Fruit fly (Drosophila melanogaster): ENCODE results near the gene CG5096.
A peak's percentile ranks its signal among the peaks of the same experiment; 100 is the strongest.

CG5096 gene

dm6 chr2L:10378631-10379030, 3.4 kb upstream of the CG5096 start:
- no peak for TF ChIP-seq CG9705 (GFP tag; optimal IDR thresholded peaks at IDR 0.05)
- no peak for TF ChIP-seq Dfd (GFP tag; optimal IDR thresholded peaks at IDR 0.05)
- no peak for TF ChIP-seq GATAd (GFP tag; optimal IDR thresholded peaks at IDR 0.05)
- TF ChIP-seq Hr83 (GFP tag; optimal IDR thresholded peaks at IDR 0.05; ENCODE audit: poor library complexity, severe bottlenecking): no peak

- TF ChIP-seq dmrt93B (GFP tag; optimal IDR thresholded peaks at IDR 0.05) (no peak), Rel (GFP tag; optimal IDR thresholded peaks at IDR 0.05) (no peak), Rel (tag; optimal IDR thresholded peaks at IDR 0.05) (peak; percentile 1)
Measured at dm6 chr2L:10379865-10380264, 2.2 kb upstream of the CG5096 start, which contains the start of gene gny. TSS of gene gny (plus strand) at chr2L:10380103.

dm6 chr2L:10386208-10386805, 4.2 kb downstream of the CG5096 start, which contains the start of the genes Cdk1 and mRpS7:
TSS of gene Cdk1 (minus strand) at chr2L:10386262.
TSS of gene mRpS7 (plus strand) at chr2L:10386662.
- TF ChIP-seq fru (GFP tag; optimal IDR thresholded peaks at IDR 0.05) (peak; percentile 49), sv (GFP tag; optimal IDR thresholded peaks at IDR 0.05) (peak; percentile 43), HLH106 (tag; optimal IDR thresholded peaks at IDR 0.05) (peak; percentile 59), usp (GFP tag; optimal IDR thresholded peaks at IDR 0.05) (no peak), brk (GFP tag; optimal IDR thresholded peaks at IDR 0.05) (peak; percentile 30), GATAd (GFP tag; optimal IDR thresholded peaks at IDR 0.05) (no peak), Jra (GFP tag; optimal IDR thresholded peaks at IDR 0.05) (peak; percentile 43), N (GFP tag; optimal IDR thresholded peaks at IDR 0.05) (no peak), Vsx2 (GFP tag; optimal IDR thresholded peaks at IDR 0.05; ENCODE audit: partially characterized antibody) (no peak), tai (GFP tag; optimal IDR thresholded peaks at IDR 0.05) (peak; percentile 47), dsf (GFP tag; optimal IDR thresholded peaks at IDR 0.05; ENCODE audit: borderline replicate concordance) (no peak), OdsH (GFP tag; optimal IDR thresholded peaks at IDR 0.05) (peak; percentile 4), Rel (GFP tag; optimal IDR thresholded peaks at IDR 0.05) (no peak), Rel (tag; optimal IDR thresholded peaks at IDR 0.05) (no peak), Hnf4 (GFP tag; optimal IDR thresholded peaks at IDR 0.05) (peak; percentile 49), h (GFP tag; optimal IDR thresholded peaks at IDR 0.05) (peak; percentile 44), Hr83 (GFP tag; optimal IDR thresholded peaks at IDR 0.05; ENCODE audit: poor library complexity, severe bottlenecking) (no peak), pan (optimal IDR thresholded peaks at IDR 0.05) (no peak), woc (GFP tag; optimal IDR thresholded peaks at IDR 0.05) (peak; percentile 76), Myc (optimal IDR thresholded peaks at IDR 0.05) (peak; percentile 9), Dif (GFP tag; optimal IDR thresholded peaks at IDR 0.05; ENCODE audit: partially characterized antibody) (no peak), br (GFP tag; optimal IDR thresholded peaks at IDR 0.05) (no peak), rgr (GFP tag; optimal IDR thresholded peaks at IDR 0.05) (peak; percentile 2), CrebA (GFP tag; optimal IDR thresholded peaks at IDR 0.05; ENCODE audit: borderline replicate concordance) (no peak), dl (GFP tag; optimal IDR thresholded peaks at IDR 0.05; ENCODE audit: insufficient read depth in 1 of 2, partially characterized antibody in 2 of 2) (no peak), ey (GFP tag; optimal IDR thresholded peaks at IDR 0.05) (peak; percentile 28), Abd-B (GFP tag; optimal IDR thresholded peaks at IDR 0.05) (no peak), foxo (GFP tag; optimal IDR thresholded peaks at IDR 0.05) (peak in 1 of 2 experiments; percentile 61), Hr78 (GFP tag; optimal IDR thresholded peaks at IDR 0.05) (no peak), Dfd (GFP tag; optimal IDR thresholded peaks at IDR 0.05) (no peak), psq (GFP tag; optimal IDR thresholded peaks at IDR 0.05) (peak; percentile 27), Mio (GFP tag; optimal IDR thresholded peaks at IDR 0.05) (no peak), jim (GFP tag; optimal IDR thresholded peaks at IDR 0.05) (no peak), Sp1 (GFP tag; optimal IDR thresholded peaks at IDR 0.05) (peak; percentile 55), CG32264 (GFP tag; optimal IDR thresholded peaks at IDR 0.05) (no peak), lola (GFP tag; optimal IDR thresholded peaks at IDR 0.05) (no peak), CG9705 (GFP tag; optimal IDR thresholded peaks at IDR 0.05) (no peak), sage (GFP tag; optimal IDR thresholded peaks at IDR 0.05) (peak; percentile 3), dmrt93B (GFP tag; optimal IDR thresholded peaks at IDR 0.05) (no peak)
